Fruit fly (Drosophila melanogaster) whole organism, prepupa: ENCODE data around the gene MetRS-m.

Source experiments
- Blimp-1 ChIP-seq: fragments of 200-800 bp; sonication (Bioruptor generic); optimal IDR thresholded peaks from 3 replicates; lab custom pipeline; 2017; ENCODE audit warnings: missing biosample characterization, missing genetic modification characterization, mild to moderate bottlenecking, moderate library complexity, missing genetic modification reagents
- CG10631 ChIP-seq: fragments of 200-800 bp; sonication (Bioruptor generic); optimal IDR thresholded peaks from 2 replicates; lab custom pipeline; 2016; ENCODE audit warnings: missing biosample characterization, missing genetic modification characterization
- CG11294 ChIP-seq: fragments of 200-800 bp; sonication (Bioruptor generic); IDR thresholded peaks from 2 replicates; pipeline ENCODE4 v1.3.6; 2022; ENCODE audit warnings: missing biosample characterization, missing genetic modification characterization
- CG11762 ChIP-seq: fragments of 200-800 bp; sonication (Bioruptor generic); optimal IDR thresholded peaks from 3 replicates; lab custom pipeline; 2016; ENCODE audit warnings: missing biosample characterization, missing genetic modification characterization; ENCODE audit not compliant: insufficient read depth
- CG11902 ChIP-seq: fragments of 200-800 bp; sonication (Bioruptor generic); optimal IDR thresholded peaks from 3 replicates; lab custom pipeline; 2016; ENCODE audit warnings: missing biosample characterization, missing genetic modification characterization
- CG15336 ChIP-seq: fragments of 200-800 bp; sonication (Bioruptor generic); IDR thresholded peaks from 2 replicates; pipeline ENCODE4 v1.3.6; 2022; ENCODE audit warnings: missing biosample characterization, missing genetic modification characterization
- CG1621 ChIP-seq: fragments of 200-800 bp; sonication (Bioruptor generic); optimal IDR thresholded peaks from 3 replicates; lab custom pipeline; 2018; ENCODE audit warnings: missing biosample characterization, mild to moderate bottlenecking, missing genetic modification characterization
- CG16779 ChIP-seq: fragments of 200-800 bp; sonication (Bioruptor generic); optimal IDR thresholded peaks from 3 replicates; lab custom pipeline; 2017; ENCODE audit warnings: missing biosample characterization, mild to moderate bottlenecking, missing genetic modification characterization
- CG3032 ChIP-seq: fragments of 200-800 bp; optimal IDR thresholded peaks from 2 replicates; lab custom pipeline; 2019; ENCODE audit warnings: missing biosample characterization, mild to moderate bottlenecking, missing genetic modification characterization, moderate library complexity
- CG31627 ChIP-seq: fragments of 200-800 bp; sonication (Bioruptor generic); optimal IDR thresholded peaks from 3 replicates; lab custom pipeline; 2016; ENCODE audit warnings: missing biosample characterization, missing genetic modification characterization
- CG32006 ChIP-seq: fragments of 200-800 bp; sonication (Bioruptor generic); optimal IDR thresholded peaks from 3 replicates; lab custom pipeline; 2017; ENCODE audit warnings: missing biosample characterization, mild to moderate bottlenecking, missing genetic modification characterization
- CG34406 ChIP-seq: fragments of 200-800 bp; sonication (Bioruptor generic); optimal IDR thresholded peaks from 3 replicates; lab custom pipeline; 2016; ENCODE audit warnings: missing biosample characterization, missing genetic modification characterization
- CG3919 ChIP-seq: fragments of 200-800 bp; sonication (Bioruptor generic); optimal IDR thresholded peaks from 3 replicates; lab custom pipeline; 2016; ENCODE audit warnings: missing biosample characterization, missing genetic modification characterization
- CG4318 ChIP-seq: fragments of 200-800 bp; sonication (Bioruptor generic); optimal IDR thresholded peaks from 3 replicates; lab custom pipeline; 2017; ENCODE audit warnings: missing biosample characterization, mild to moderate bottlenecking, missing genetic modification characterization
- CG6792 ChIP-seq: fragments of 200-800 bp; sonication (Bioruptor generic); optimal IDR thresholded peaks from 3 replicates; lab custom pipeline; 2016; ENCODE audit warnings: missing biosample characterization, missing genetic modification characterization
- CG6808 ChIP-seq: fragments of 200-800 bp; sonication (Bioruptor generic); optimal IDR thresholded peaks from 3 replicates; lab custom pipeline; 2017; ENCODE audit warnings: missing biosample characterization, missing genetic modification characterization, mild to moderate bottlenecking, moderate library complexity, missing genetic modification reagents
- CG6854 ChIP-seq: fragments of 200-800 bp; sonication (Bioruptor generic); optimal IDR thresholded peaks from 2 replicates; lab custom pipeline; 2017; ENCODE audit warnings: missing biosample characterization, mild to moderate bottlenecking, missing genetic modification characterization
- CG7368 ChIP-seq: fragments of 200-800 bp; sonication (Bioruptor generic); optimal IDR thresholded peaks from 3 replicates; lab custom pipeline; 2016; ENCODE audit warnings: missing biosample characterization, missing genetic modification characterization
- CG8319 ChIP-seq: fragments of 200-800 bp; sonication (Bioruptor generic); optimal IDR thresholded peaks from 3 replicates; lab custom pipeline; 2016; ENCODE audit warnings: missing biosample characterization, missing genetic modification characterization
- CG8632 ChIP-seq: fragments of 200-800 bp; sonication (Bioruptor generic); optimal IDR thresholded peaks from 3 replicates; lab custom pipeline; 2016; ENCODE audit warnings: missing biosample characterization, missing genetic modification characterization
- CG9139 ChIP-seq: fragments of 200-800 bp; sonication (Bioruptor generic); optimal IDR thresholded peaks from 3 replicates; lab custom pipeline; 2017; ENCODE audit warnings: missing biosample characterization, mild to moderate bottlenecking, missing genetic modification characterization
- Eip75B ChIP-seq: fragments of 200-800 bp; sonication (Bioruptor generic); optimal IDR thresholded peaks from 3 replicates; lab custom pipeline; 2016; ENCODE audit warnings: missing biosample characterization, missing genetic modification characterization
- Eip78C ChIP-seq: fragments of 200-800 bp; sonication (Bioruptor generic); peaks from one replicate; lab custom pipeline; 2016; ENCODE audit warnings: missing biosample characterization, missing genetic modification characterization
- Eip93F ChIP-seq: fragments of 200-800 bp; sonication (Bioruptor generic); optimal IDR thresholded peaks from 2 replicates; lab custom pipeline; 2016; ENCODE audit warnings: missing biosample characterization, mild to moderate bottlenecking, missing genetic modification characterization
- Ets96B ChIP-seq: fragments of 200-800 bp; optimal IDR thresholded peaks from 2 replicates; lab custom pipeline; 2019; ENCODE audit warnings: missing biosample characterization, mild to moderate bottlenecking, missing genetic modification characterization, moderate library complexity
- Gug ChIP-seq: fragments of 200-800 bp; sonication (Bioruptor generic); IDR thresholded peaks from 2 replicates; pipeline ENCODE4 v1.3.6; 2022; ENCODE audit warnings: missing biosample characterization, missing genetic modification characterization
- Hr38 ChIP-seq: sonication (Bioruptor generic); optimal IDR thresholded peaks from 2 replicates; lab custom pipeline; 2016; ENCODE audit warnings: missing biosample characterization, missing genetic modification characterization
- Hr4 ChIP-seq: fragments of 200-800 bp; sonication (Bioruptor generic); optimal IDR thresholded peaks from 3 replicates; lab custom pipeline; 2016; ENCODE audit warnings: missing biosample characterization, missing genetic modification characterization
- Lpt ChIP-seq: fragments of 200-800 bp; sonication (Bioruptor generic); optimal IDR thresholded peaks from 3 replicates; lab custom pipeline; 2016; ENCODE audit warnings: missing biosample characterization, missing genetic modification characterization
- Met ChIP-seq: fragments of 200-800 bp; sonication (Bioruptor generic); optimal IDR thresholded peaks from 3 replicates; lab custom pipeline; 2016; ENCODE audit warnings: missing biosample characterization, missing genetic modification characterization
- OdsH ChIP-seq: fragments of 200-800 bp; sonication (Bioruptor generic); optimal IDR thresholded peaks from 3 replicates; lab custom pipeline; 2016; ENCODE audit warnings: missing biosample characterization, missing genetic modification characterization
- Sox102F ChIP-seq: fragments of 200-800 bp; sonication (Bioruptor generic); optimal IDR thresholded peaks from 2 replicates; lab custom pipeline; 2016; ENCODE audit warnings: missing biosample characterization, mild to moderate bottlenecking, missing genetic modification characterization
- Sox14 ChIP-seq: fragments of 200-800 bp; sonication (Bioruptor generic); optimal IDR thresholded peaks from 3 replicates; lab custom pipeline; 2016; ENCODE audit warnings: missing biosample characterization, missing genetic modification characterization
- Sox15 ChIP-seq: fragments of 200-800 bp; sonication (Bioruptor generic); optimal IDR thresholded peaks from 3 replicates; lab custom pipeline; 2016; ENCODE audit warnings: missing biosample characterization, missing genetic modification characterization
- achi ChIP-seq: fragments of 200-800 bp; sonication (Bioruptor generic); optimal IDR thresholded peaks from 3 replicates; lab custom pipeline; 2016; ENCODE audit warnings: missing biosample characterization, missing genetic modification characterization
- acj6 ChIP-seq: fragments of 200-800 bp; sonication (Bioruptor generic); optimal IDR thresholded peaks from 3 replicates; lab custom pipeline; 2016; ENCODE audit warnings: missing biosample characterization, missing genetic modification characterization
- cyc ChIP-seq: fragments of 200-800 bp; sonication (Bioruptor generic); optimal IDR thresholded peaks from 3 replicates; lab custom pipeline; 2016; ENCODE audit warnings: missing biosample characterization, missing genetic modification characterization
- dac ChIP-seq: fragments of 200-800 bp; sonication (Bioruptor generic); optimal IDR thresholded peaks from 2 replicates; lab custom pipeline; 2017; ENCODE audit warnings: missing biosample characterization, mild to moderate bottlenecking, missing genetic modification characterization
- dsx ChIP-seq: fragments of 200-800 bp; optimal IDR thresholded peaks from 3 replicates; lab custom pipeline; 2019; ENCODE audit warnings: missing biosample characterization, mild to moderate bottlenecking, missing genetic modification characterization, moderate library complexity; ENCODE audit not compliant: poor library complexity, severe bottlenecking
- eg ChIP-seq: fragments of 200-800 bp; sonication (Bioruptor generic); IDR thresholded peaks from 3 replicates; pipeline ENCODE4 v1.3.6; 2022; ENCODE audit warnings: missing biosample characterization, missing genetic modification characterization
- esn ChIP-seq: fragments of 200-800 bp; sonication (Bioruptor generic); optimal IDR thresholded peaks from 2 replicates; lab custom pipeline; 2016; ENCODE audit warnings: missing biosample characterization, mild to moderate bottlenecking, missing genetic modification characterization, moderate library complexity
- fd59A ChIP-seq: fragments of 200-800 bp; sonication (Bioruptor generic); optimal IDR thresholded peaks from 2 replicates; lab custom pipeline; 2017; ENCODE audit warnings: missing biosample characterization, mild to moderate bottlenecking, missing genetic modification characterization, missing genetic modification reagents
- fd85E ChIP-seq: fragments of 200-800 bp; sonication (Bioruptor generic); optimal IDR thresholded peaks from 3 replicates; lab custom pipeline; 2016; ENCODE audit warnings: missing biosample characterization, missing genetic modification characterization
- fkh ChIP-seq: fragments of 200-800 bp; sonication (Bioruptor generic); optimal IDR thresholded peaks from 3 replicates; lab custom pipeline; 2017; ENCODE audit warnings: missing biosample characterization, mild to moderate bottlenecking, missing genetic modification characterization, moderate library complexity
- salr ChIP-seq, 2 experiments: fragments of 200-800 bp; sonication (Bioruptor generic); optimal IDR thresholded peaks; 3 replicates each; lab custom pipeline; 2016 to 2018; ENCODE audit warnings: missing biosample characterization in 2 of 2, missing genetic modification characterization in 2 of 2, mild to moderate bottlenecking in 1 of 2
- spab ChIP-seq: fragments of 200-800 bp; sonication (Bioruptor generic); optimal IDR thresholded peaks from 2 replicates; lab custom pipeline; 2017; ENCODE audit warnings: missing biosample characterization, mild to moderate bottlenecking, missing genetic modification characterization, missing genetic modification reagents
- ss ChIP-seq, 2 experiments: fragments of 200-800 bp; sonication (Bioruptor generic); optimal IDR thresholded peaks; 2 replicates in 1 of 2; 3 replicates in 1 of 2; lab custom pipeline; 2017 to 2018; ENCODE audit warnings: mild to moderate bottlenecking in 2 of 2, missing biosample characterization in 2 of 2, missing genetic modification characterization in 2 of 2, moderate library complexity in 1 of 2
- svp ChIP-seq: fragments of 200-800 bp; sonication (Bioruptor generic); peaks from one replicate; lab custom pipeline; 2016; ENCODE audit warnings: missing biosample characterization, missing genetic modification characterization
- vri ChIP-seq: fragments of 200-800 bp; sonication (Bioruptor generic); optimal IDR thresholded peaks from 3 replicates; lab custom pipeline; 2016; ENCODE audit warnings: missing biosample characterization, mild to moderate bottlenecking, missing genetic modification characterization

MetRS-m gene

DNA sequence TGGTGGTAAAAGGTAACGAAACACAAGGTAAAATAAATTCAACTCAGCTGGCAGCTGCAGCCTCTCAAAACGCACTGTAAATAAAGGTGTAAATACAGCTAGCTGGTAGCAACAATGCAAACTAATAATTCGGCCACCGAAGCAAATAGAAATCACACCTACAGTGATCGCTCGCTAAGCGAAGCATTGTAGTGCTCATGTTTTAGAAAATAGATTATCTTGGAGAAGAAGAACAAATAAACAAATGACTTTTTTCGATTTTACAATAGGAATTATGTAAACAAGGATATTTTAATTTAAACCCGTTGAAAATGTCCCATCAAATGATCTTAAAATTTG, 24.6 kb upstream of the MetRS-m start (continued):
- no peak for TF ChIP-seq Sox15 (GFP tag; lab: Kevin White, UChicago)
- TF ChIP-seq CG11762: no peak
- TF ChIP-seq, all 60 proteins: peak for 4

DNA sequence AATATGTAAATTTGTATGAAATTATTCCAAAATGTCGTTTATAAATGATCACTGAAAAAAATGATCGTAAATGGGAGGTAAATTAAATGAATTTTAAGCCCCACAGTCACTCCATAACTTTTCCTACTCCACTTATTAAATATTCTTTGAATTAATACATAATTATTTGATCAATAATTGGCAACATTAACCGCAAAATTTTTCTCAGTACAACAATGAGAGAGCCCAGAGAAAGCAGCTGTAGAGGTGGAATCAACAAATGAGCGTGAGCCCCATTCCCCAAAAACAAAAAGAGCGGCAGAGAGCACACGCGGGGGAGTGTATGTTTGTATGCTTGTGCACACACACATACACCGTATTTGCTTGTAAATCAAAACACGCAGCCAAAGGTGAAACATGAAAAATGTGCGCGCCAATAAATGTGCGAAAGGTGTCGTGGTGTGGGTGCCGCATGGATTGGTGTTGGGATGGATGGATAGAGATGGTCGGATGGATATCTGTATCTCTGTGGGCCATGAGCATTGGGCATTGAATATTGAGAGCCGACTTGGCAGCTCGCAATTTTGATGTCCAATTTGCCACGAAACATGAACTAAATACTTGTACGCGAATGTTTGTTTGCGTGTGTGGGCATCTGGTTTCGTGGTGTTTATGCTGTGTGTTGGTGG, 24.1 kb upstream of the MetRS-m start:
- TF ChIP-seq CG9139 (GFP tag; lab: Kevin White, UChicago): peak; percentile 86
- TF ChIP-seq Blimp-1 (GFP tag; lab: Kevin White, UChicago): peak; percentile 89
- peak; percentile 99 for TF ChIP-seq CG32006 (GFP tag; lab: Kevin White, UChicago)
- TF ChIP-seq Eip78C: peak; percentile 100
- TF ChIP-seq achi (GFP tag; lab: Kevin White, UChicago): peak; percentile 97
- TF ChIP-seq CG6808: peak; percentile 92
- peak; percentile 92 to 97 for TF ChIP-seq salr (GFP tag; optimal IDR thresholded peaks at IDR 0.05; lab: Kevin White, UChicago)
- peak; percentile 95 for TF ChIP-seq dsx (GFP tag; lab: Kevin White, UChicago)
- TF ChIP-seq OdsH: peak; percentile 99
- peak; percentile 95 for TF ChIP-seq CG11762
- peak; percentile 92 for TF ChIP-seq dac (GFP tag; lab: Kevin White, UChicago)
- TF ChIP-seq Ets96B (tag; lab: Kevin White, UChicago): peak; percentile 96
- peak; percentile 95 for TF ChIP-seq vri (GFP tag; lab: Kevin White, UChicago)
- TF ChIP-seq Eip75B (GFP tag; lab: Kevin White, UChicago): peak; percentile 96
- peak; percentile 94 for TF ChIP-seq CG16779 (tag; lab: Kevin White, UChicago)
- TF ChIP-seq CG11294: no peak
- TF ChIP-seq CG31627 (GFP tag; lab: Kevin White, UChicago): peak; percentile 97
- TF ChIP-seq CG8319 (GFP tag; lab: Kevin White, UChicago): peak; percentile 97
- peak; percentile 99 for TF ChIP-seq svp (GFP tag; lab: Kevin White, UChicago)
- peak; percentile 93 for TF ChIP-seq CG1621 (tag; lab: Kevin White, UChicago)
- TF ChIP-seq Sox102F (GFP tag; lab: Kevin White, UChicago): peak; percentile 98
- TF ChIP-seq fd85E (GFP tag; lab: Kevin White, UChicago): peak; percentile 88
- no peak for TF ChIP-seq eg (GFP tag; lab: Robert Waterston, UW)
- peak; percentile 98 for TF ChIP-seq CG10631 (GFP tag; lab: Kevin White, UChicago)
- peak; percentile 92 for TF ChIP-seq CG6854 (GFP tag; lab: Kevin White, UChicago)
- TF ChIP-seq acj6 (GFP tag; lab: Kevin White, UChicago): peak; percentile 98
- TF ChIP-seq CG11902 (GFP tag; lab: Kevin White, UChicago): peak; percentile 96
- no peak for TF ChIP-seq CG15336 (GFP tag; lab: Robert Waterston, UW)
- peak; percentile 98 for TF ChIP-seq Met
- TF ChIP-seq Hr38 (GFP tag; lab: Kevin White, UChicago): no peak
- peak; percentile 63 for TF ChIP-seq fkh (GFP tag; lab: Kevin White, UChicago)
- TF ChIP-seq CG7368 (GFP tag; lab: Kevin White, UChicago): peak; percentile 97
- TF ChIP-seq esn (GFP tag; lab: Kevin White, UChicago): peak; percentile 99
- TF ChIP-seq Eip93F (GFP tag; lab: Kevin White, UChicago): peak; percentile 90
- peak; percentile 97 for TF ChIP-seq Sox14 (GFP tag; lab: Kevin White, UChicago)
- peak; percentile 98 for TF ChIP-seq CG4318 (GFP tag; lab: Kevin White, UChicago)
- no peak for TF ChIP-seq Gug
- peak; percentile 99 for TF ChIP-seq Hr4 (GFP tag; lab: Kevin White, UChicago)
- peak; percentile 95 for TF ChIP-seq CG3032 (tag; lab: Kevin White, UChicago)
- peak; percentile 92 for TF ChIP-seq spab (GFP tag; lab: Kevin White, UChicago)
- TF ChIP-seq CG6792 (GFP tag; lab: Kevin White, UChicago): peak; percentile 97
- peak; percentile 74 to 86 for TF ChIP-seq ss (GFP tag; optimal IDR thresholded peaks at IDR 0.05; lab: Kevin White, UChicago)
- peak; percentile 98 for TF ChIP-seq Lpt
- peak; percentile 99 for TF ChIP-seq CG3919
- TF ChIP-seq CG34406 (GFP tag; lab: Kevin White, UChicago): peak; percentile 98
- peak; percentile 97 for TF ChIP-seq cyc
- peak; percentile 95 for TF ChIP-seq fd59A (GFP tag; lab: Kevin White, UChicago)
- peak; percentile 98 for TF ChIP-seq CG8632 (GFP tag; lab: Kevin White, UChicago)
